Worm (Caenorhabditis elegans): ENCODE measurements around the gene Y69A2AR.19.
A peak's percentile ranks its signal among the peaks of the same experiment; 100 is the strongest.

Gene Y69A2AR.19

ce11 chrIV:2528741-2529140 lies 40.1 kb downstream of the Y69A2AR.19 start:
- TF ChIP-seq ceh-28 (tag; optimal IDR thresholded peaks at IDR 0.05), result peak; percentile 15

- TF ChIP-seq snpc-4 (tag; optimal IDR thresholded peaks at IDR 0.05) (no peak), ceh-28 (tag; optimal IDR thresholded peaks at IDR 0.05) (peak; percentile 79)
Measured at ce11 chrIV:2529281-2529680, 40.7 kb downstream of the Y69A2AR.19 start.

DNA sequence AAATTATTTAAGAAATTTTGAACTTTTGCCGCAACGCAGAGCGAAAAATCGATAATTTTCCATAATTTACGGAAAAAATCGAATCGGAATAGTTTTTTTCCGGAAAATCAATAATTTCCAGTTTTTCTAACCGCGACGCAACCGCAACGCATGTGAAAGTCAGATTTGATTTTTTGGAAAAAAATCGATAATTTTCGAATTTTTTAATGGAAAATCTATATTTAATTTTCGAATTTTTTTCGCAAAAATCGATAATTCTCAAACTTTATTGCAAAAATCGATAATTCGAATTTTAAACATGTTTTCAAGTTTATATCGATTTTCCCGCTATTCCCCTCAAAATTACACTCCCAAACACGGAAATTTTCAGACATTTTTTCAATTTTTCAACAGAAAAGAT lies 41.7 kb downstream of the Y69A2AR.19 start:
- TF ChIP-seq ceh-28 (tag; optimal IDR thresholded peaks at IDR 0.05) (peak; percentile 77), egl-27 (tag; optimal IDR thresholded peaks at IDR 0.05) (no peak)

DNA sequence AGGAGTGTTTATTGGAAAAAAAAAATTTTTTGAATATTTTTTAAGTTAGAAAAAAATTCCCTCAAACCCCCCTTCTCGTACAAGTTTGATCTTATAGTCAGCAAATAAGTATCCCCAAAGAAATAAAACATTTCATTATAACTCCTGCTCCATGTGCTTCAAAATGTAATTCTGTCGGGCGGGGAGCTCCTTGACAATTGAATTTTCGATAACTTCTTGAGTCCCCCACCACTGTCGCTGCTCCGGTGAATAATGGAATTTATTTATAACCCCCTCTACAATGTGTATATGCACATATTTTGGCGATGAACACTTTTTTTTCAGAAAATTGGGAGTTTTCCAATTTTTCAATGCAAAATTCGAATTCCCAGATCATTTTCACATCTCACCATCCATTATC lies 49.1 kb downstream of the Y69A2AR.19 start:
- TF ChIP-seq lin-15B (tag; optimal IDR thresholded peaks at IDR 0.05) (no peak), nhr-76 (tag; optimal IDR thresholded peaks at IDR 0.05) (no peak), ztf-11 (tag; optimal IDR thresholded peaks at IDR 0.05) (no peak), ceh-32 (tag; optimal IDR thresholded peaks at IDR 0.05; ENCODE audit: poor library complexity) (no peak), skn-1 (tag; optimal IDR thresholded peaks at IDR 0.05) (no peak), ces-1 (GFP tag; optimal IDR thresholded peaks at IDR 0.05) (peak; percentile 13), nhr-11 (tag; optimal IDR thresholded peaks at IDR 0.05) (no peak)

- no peak for TF ChIP-seq ztf-11 (tag; optimal IDR thresholded peaks at IDR 0.05)
- no peak for TF ChIP-seq daf-19 (GFP tag; conservative IDR thresholded peaks at IDR 0.05)
- no peak for TF ChIP-seq php-3 (GFP tag; IDR thresholded peaks at IDR 0.05)
- TF ChIP-seq arid-1 (GFP tag; conservative IDR thresholded peaks at IDR 0.05), result no peak
- TF ChIP-seq Y5F2A.4 (GFP tag; optimal IDR thresholded peaks at IDR 0.05), result no peak
- no peak for TF ChIP-seq nhr-48 (tag; optimal IDR thresholded peaks at IDR 0.05)
- no peak for TF ChIP-seq zfp-2 (tag; optimal IDR thresholded peaks at IDR 0.05)
- TF ChIP-seq sdz-12 (GFP tag; optimal IDR thresholded peaks at IDR 0.05), result no peak
Measured at ce11 chrIV:2542001-2542400, 53.4 kb downstream of the Y69A2AR.19 start, which contains the start of gene sprr-3. sprr-3 (plus strand) TSS chrIV:2542301.
